Worm (Caenorhabditis elegans) whole organism, late embryonic: ENCODE results near the gene K02F3.12.

ENCODE experiments used
- K02D7.2 ChIP-seq: sonication (generic microtip); optimal IDR thresholded peaks from 2 replicates; lab custom pipeline; 2017; ENCODE audit warnings: mild to moderate bottlenecking, missing genetic modification characterization, missing compliant biosample characterization
- T23F11.4 ChIP-seq: fragments of 200-800 bp; sonication (Bioruptor generic); optimal IDR thresholded peaks from 2 replicates; lab custom pipeline; 2018; ENCODE audit warnings: mild to moderate bottlenecking, missing genetic modification characterization, missing compliant biosample characterization
- Y22D7AL.16 ChIP-seq: sonication (generic microtip); optimal IDR thresholded peaks from 2 replicates; lab custom pipeline; 2016; ENCODE audit warnings: missing genetic modification characterization, missing compliant biosample characterization
- ceh-14 ChIP-seq: sonication (generic microtip); optimal IDR thresholded peaks from 2 replicates; lab custom pipeline; 2016; ENCODE audit warnings: missing genotype, missing genetic modification characterization, missing compliant biosample characterization
- ceh-19 ChIP-seq: fragments of 200-800 bp; sonication (Bioruptor generic); optimal IDR thresholded peaks from 2 replicates; lab custom pipeline; 2018; ENCODE audit warnings: mild to moderate bottlenecking, missing genetic modification characterization, missing compliant biosample characterization
- ceh-2 ChIP-seq: sonication (generic microtip); optimal IDR thresholded peaks from 2 replicates; lab custom pipeline; 2016; ENCODE audit warnings: missing genotype, missing genetic modification characterization, missing compliant biosample characterization
- ceh-22 ChIP-seq: sonication (generic microtip); optimal IDR thresholded peaks from 2 replicates; lab custom pipeline; 2017; ENCODE audit warnings: missing biosample characterization, missing genetic modification characterization
- ceh-30 ChIP-seq: fragments of 150-350 bp; optimal IDR thresholded peaks from 2 replicates; lab custom pipeline; 2014; ENCODE audit warnings: missing biosample characterization, missing genetic modification characterization
- ceh-31 ChIP-seq: sonication (generic microtip); optimal IDR thresholded peaks from 2 replicates; lab custom pipeline; 2016; ENCODE audit warnings: missing genetic modification characterization, missing compliant biosample characterization
- ceh-45 ChIP-seq: fragments of 200-800 bp; sonication (Bioruptor generic); IDR thresholded peaks from 2 replicates; pipeline ENCODE4 v1.3.6; 2022; ENCODE audit warnings: missing genetic modification reagents, missing genetic modification characterization, missing compliant biosample characterization
- dmd-4 ChIP-seq: sonication (generic microtip); optimal IDR thresholded peaks from 2 replicates; lab custom pipeline; 2016; ENCODE audit warnings: borderline replicate concordance, missing genetic modification characterization, missing compliant biosample characterization
- dve-1 ChIP-seq: sonication (generic microtip); optimal IDR thresholded peaks from 2 replicates; lab custom pipeline; 2017; ENCODE audit warnings: antibody characterized with exemption, mild to moderate bottlenecking, missing genetic modification characterization, missing compliant biosample characterization
- elt-2 ChIP-seq: sonication (generic microtip); optimal IDR thresholded peaks from 2 replicates; lab custom pipeline; 2016; ENCODE audit warnings: missing genetic modification reagents, missing genetic modification characterization, missing compliant biosample characterization
- elt-4 ChIP-seq: sonication (generic microtip); optimal IDR thresholded peaks from 2 replicates; lab custom pipeline; 2016; ENCODE audit warnings: missing genetic modification characterization, missing compliant biosample characterization
- eyg-1 ChIP-seq: sonication (generic microtip); optimal IDR thresholded peaks from 2 replicates; lab custom pipeline; 2016; ENCODE audit warnings: missing genotype, missing genetic modification characterization, missing compliant biosample characterization
- fax-1 ChIP-seq: sonication (generic microtip); optimal IDR thresholded peaks from 2 replicates; lab custom pipeline; 2016; ENCODE audit warnings: missing genotype, missing genetic modification characterization, missing compliant biosample characterization
- fkh-10 ChIP-seq: fragments of 150-350 bp; optimal IDR thresholded peaks from 2 replicates; lab custom pipeline; 2014; ENCODE audit warnings: missing biosample characterization, missing genetic modification reagents, missing genetic modification characterization
- gmeb-2 ChIP-seq: sonication (generic microtip); optimal IDR thresholded peaks from 2 replicates; lab custom pipeline; 2016; ENCODE audit warnings: missing genetic modification characterization, inconsistent platforms, missing compliant biosample characterization
- hlh-13 ChIP-seq: fragments of 200-800 bp; sonication (Bioruptor generic); optimal IDR thresholded peaks from 2 replicates; lab custom pipeline; 2018; ENCODE audit warnings: mild to moderate bottlenecking, missing genetic modification characterization, missing compliant biosample characterization
- hlh-30 ChIP-seq: sonication (generic microtip); optimal IDR thresholded peaks from 2 replicates; lab custom pipeline; 2017; ENCODE audit warnings: antibody characterized with exemption, missing genetic modification characterization, missing compliant biosample characterization; ENCODE audit not compliant: insufficient read depth
- lim-6 ChIP-seq: sonication (generic microtip); optimal IDR thresholded peaks from 2 replicates; lab custom pipeline; 2016; ENCODE audit warnings: missing genetic modification characterization, missing compliant biosample characterization
- lin-11 ChIP-seq: fragments of 200-800 bp; sonication (Bioruptor generic); optimal IDR thresholded peaks from 2 replicates; lab custom pipeline; 2018; ENCODE audit warnings: mild to moderate bottlenecking, missing genetic modification characterization, missing compliant biosample characterization
- mec-3 ChIP-seq: sonication (generic microtip); optimal IDR thresholded peaks from 2 replicates; lab custom pipeline; 2016; ENCODE audit warnings: borderline replicate concordance, missing genetic modification characterization, missing compliant biosample characterization
- nhr-11 ChIP-seq: fragments of 150-350 bp; optimal IDR thresholded peaks from 2 replicates; lab custom pipeline; 2014; ENCODE audit warnings: missing biosample characterization, missing genetic modification characterization
- nhr-232 ChIP-seq: sonication (generic microtip); optimal IDR thresholded peaks from 2 replicates; lab custom pipeline; 2016; ENCODE audit warnings: missing genetic modification characterization, missing compliant biosample characterization
- npax-4 ChIP-seq: sonication (generic microtip); optimal IDR thresholded peaks from 2 replicates; lab custom pipeline; 2016; ENCODE audit warnings: missing genetic modification characterization, missing compliant biosample characterization
- pag-3 ChIP-seq: sonication (generic microtip); optimal IDR thresholded peaks from 2 replicates; lab custom pipeline; 2016; ENCODE audit warnings: missing compliant biosample characterization, missing genetic modification characterization, borderline replicate concordance
- pha-2 ChIP-seq: sonication (generic microtip); optimal IDR thresholded peaks from 2 replicates; lab custom pipeline; 2017; ENCODE audit warnings: mild to moderate bottlenecking, missing genetic modification characterization, missing compliant biosample characterization
- pqm-1 ChIP-seq: sonication (generic microtip); optimal IDR thresholded peaks from 2 replicates; lab custom pipeline; 2016; ENCODE audit warnings: missing genetic modification characterization, missing compliant biosample characterization
- pros-1 ChIP-seq: fragments of 150-350 bp; optimal IDR thresholded peaks from 2 replicates; lab custom pipeline; 2014; ENCODE audit warnings: missing biosample characterization, missing genetic modification reagents, missing genetic modification characterization
- rnt-1 ChIP-seq: sonication (generic microtip); optimal IDR thresholded peaks from 2 replicates; lab custom pipeline; 2016; ENCODE audit warnings: missing genetic modification characterization, missing compliant biosample characterization
- sox-2 ChIP-seq: fragments of 200-800 bp; sonication (Bioruptor generic); IDR thresholded peaks from 2 replicates; pipeline ENCODE4 v1.3.6; 2022; ENCODE audit warnings: missing genetic modification reagents, missing genetic modification characterization, missing compliant biosample characterization
- syd-9 ChIP-seq: sonication (generic microtip); optimal IDR thresholded peaks from 2 replicates; lab custom pipeline; 2016; ENCODE audit warnings: mild to moderate bottlenecking, missing genetic modification characterization, moderate library complexity, missing compliant biosample characterization
- tbx-2 ChIP-seq: sonication (generic microtip); optimal IDR thresholded peaks from 2 replicates; lab custom pipeline; 2016; ENCODE audit warnings: missing genetic modification characterization, missing compliant biosample characterization
- unc-3 ChIP-seq, 2 experiments: fragments of 200-800 bp in 1 of 2; sonication (Bioruptor generic) in 1 of 2; sonication (generic microtip) in 1 of 2; conservative IDR thresholded peaks in 1 of 2; optimal IDR thresholded peaks in 1 of 2; 2 replicates each; pipeline versions ENCODE4 v1.3.6 to Lab custom; 2016 to 2022; ENCODE audit warnings: missing compliant biosample characterization in 2 of 2, missing genetic modification characterization in 2 of 2, missing genetic modification reagents in 1 of 2
- unc-42 ChIP-seq: sonication (generic microtip); optimal IDR thresholded peaks from 2 replicates; lab custom pipeline; 2016; ENCODE audit warnings: missing genotype, missing genetic modification characterization, missing compliant biosample characterization
- unc-55 ChIP-seq: sonication (generic microtip); optimal IDR thresholded peaks from 2 replicates; lab custom pipeline; 2017; ENCODE audit warnings: missing biosample characterization, missing genetic modification reagents, missing genetic modification characterization
- unc-86 ChIP-seq: sonication (generic microtip); optimal IDR thresholded peaks from 2 replicates; lab custom pipeline; 2016; ENCODE audit warnings: missing genetic modification characterization, missing compliant biosample characterization
- zip-5 ChIP-seq: sonication (generic microtip); optimal IDR thresholded peaks from 2 replicates; lab custom pipeline; 2016; ENCODE audit warnings: missing genetic modification characterization, missing compliant biosample characterization
- ztf-16 ChIP-seq: sonication (generic microtip); optimal IDR thresholded peaks from 2 replicates; lab custom pipeline; 2017; ENCODE audit warnings: missing genetic modification characterization, missing compliant biosample characterization

K02F3.12 gene

DNA sequence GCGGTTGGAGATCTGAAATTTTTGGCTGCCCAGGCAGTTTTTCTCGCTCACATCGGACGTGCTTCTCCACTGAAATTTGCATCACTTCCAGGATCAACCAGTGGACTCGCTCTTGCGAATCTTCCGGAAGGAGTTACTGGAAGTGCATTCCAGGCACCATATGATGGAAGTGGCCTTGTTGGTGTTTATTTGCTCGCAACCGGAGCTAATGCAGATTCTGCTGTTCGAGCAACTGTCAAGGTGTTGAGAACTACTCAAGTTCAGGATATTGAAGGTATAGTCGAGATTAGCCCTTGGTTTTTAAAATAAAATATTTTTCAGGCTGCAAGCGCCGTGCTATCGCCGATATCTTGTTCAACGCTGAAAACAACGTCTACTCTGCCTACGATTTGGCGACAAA lies 24.5 kb downstream of the K02F3.12 start:
- TF ChIP-seq unc-86 (no peak), Y22D7AL.16 (tag; lab: Kevin White, UChicago) (no peak), dve-1 (tag; lab: Kevin White, UChicago) (no peak), fax-1 (tag; lab: Kevin White, UChicago) (no peak), gmeb-2 (tag; lab: Kevin White, UChicago) (no peak), eyg-1 (tag; lab: Kevin White, UChicago) (no peak), elt-2 (no peak), unc-55 (no peak), lin-11 (tag; lab: Kevin White, UChicago) (no peak), nhr-232 (tag; lab: Kevin White, UChicago) (no peak), npax-4 (tag; lab: Kevin White, UChicago) (no peak), pha-2 (tag; lab: Kevin White, UChicago) (no peak), nhr-11 (tag; lab: Kevin White, UChicago) (no peak), fkh-10 (GFP tag; lab: Kevin White, UChicago) (no peak), T23F11.4 (GFP tag; lab: Kevin White, UChicago) (no peak), ceh-22 (tag; lab: Kevin White, UChicago) (no peak), dmd-4 (tag; lab: Kevin White, UChicago) (no peak), ztf-16 (tag; lab: Kevin White, UChicago) (no peak), ceh-14 (no peak), lim-6 (tag; lab: Kevin White, UChicago) (no peak)

ce11 chrIII:881460-881859 lies 25.1 kb downstream of the K02F3.12 start:
- TF ChIP-seq zip-5 (tag; lab: Kevin White, UChicago) (no peak), ceh-31 (tag; lab: Kevin White, UChicago) (no peak), ceh-30 (no peak), sox-2 (GFP tag; lab: Robert Waterston, UW) (no peak), hlh-13 (GFP tag; lab: Kevin White, UChicago) (no peak), elt-4 (no peak), K02D7.2 (tag; lab: Kevin White, UChicago) (no peak), nhr-232 (tag; lab: Kevin White, UChicago) (no peak), nhr-11 (tag; lab: Kevin White, UChicago) (no peak), eyg-1 (tag; lab: Kevin White, UChicago) (no peak), unc-55 (no peak), syd-9 (tag; lab: Kevin White, UChicago) (no peak), ceh-45 (GFP tag; lab: Robert Waterston, UW) (no peak), pag-3 (no peak), dve-1 (tag; lab: Kevin White, UChicago) (no peak), mec-3 (tag; lab: Kevin White, UChicago) (no peak), unc-3 (GFP tag; conservative IDR thresholded peaks at IDR 0.05; lab: Robert Waterston, UW) (no peak), unc-3 (tag; optimal IDR thresholded peaks at IDR 0.05; lab: Kevin White, UChicago) (no peak), npax-4 (tag; lab: Kevin White, UChicago) (no peak), ceh-14 (no peak), pqm-1 (tag; lab: Kevin White, UChicago) (no peak)

ce11 chrIII:883595-883994 lies 27.2 kb downstream of the K02F3.12 start:
- TF ChIP-seq ceh-2 (no peak), unc-42 (tag; lab: Kevin White, UChicago) (no peak), rnt-1 (no peak)

DNA sequence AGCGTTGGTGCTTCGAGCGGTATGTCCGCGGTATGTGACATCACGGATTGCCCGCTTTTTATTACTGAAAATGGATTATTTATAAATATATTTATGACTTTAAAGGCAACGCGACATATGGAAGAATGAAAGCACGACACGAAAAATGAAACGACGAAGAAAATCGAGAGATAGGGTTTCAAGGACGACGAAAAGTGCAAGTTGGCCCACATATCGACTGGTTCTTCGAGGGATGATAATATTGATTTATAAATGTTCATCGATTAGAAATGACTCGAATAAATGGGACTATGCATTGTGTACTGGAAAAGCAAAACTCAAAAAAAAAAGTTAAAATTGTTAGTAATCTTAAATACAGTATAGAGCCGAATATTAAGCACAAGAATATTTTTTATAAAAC lies 30.4 kb downstream of the K02F3.12 start, which contains the start of gene zer-1:
TSS of gene zer-1 (minus strand) at position 68 of the 400 bp plus-strand sequence.
- TF ChIP-seq npax-4 (tag; lab: Kevin White, UChicago) (no peak), pros-1 (tag; lab: Kevin White, UChicago) (no peak), tbx-2 (tag; lab: Kevin White, UChicago) (no peak), ceh-19 (GFP tag; lab: Kevin White, UChicago) (no peak), fkh-10 (GFP tag; lab: Kevin White, UChicago) (no peak), hlh-30 (no peak), elt-4 (no peak)
- TF ChIP-seq, all 69 proteins: peak for 0
